Worm (Caenorhabditis elegans) whole organism, late embryonic: ENCODE data around the gene nhr-167.

Experiments
- ahr-1 ChIP-seq: sonication (generic microtip); optimal IDR thresholded peaks from 2 replicates; lab custom pipeline; 2016; ENCODE audit warnings: missing genetic modification characterization, missing compliant biosample characterization
- ceh-19 ChIP-seq: fragments of 200-800 bp; sonication (Bioruptor generic); optimal IDR thresholded peaks from 2 replicates; lab custom pipeline; 2018; ENCODE audit warnings: mild to moderate bottlenecking, missing genetic modification characterization, missing compliant biosample characterization
- elt-2 ChIP-seq: sonication (generic microtip); optimal IDR thresholded peaks from 2 replicates; lab custom pipeline; 2016; ENCODE audit warnings: missing genetic modification reagents, missing genetic modification characterization, missing compliant biosample characterization
- fax-1 ChIP-seq: sonication (generic microtip); optimal IDR thresholded peaks from 2 replicates; lab custom pipeline; 2016; ENCODE audit warnings: missing genotype, missing genetic modification characterization, missing compliant biosample characterization
- fkh-10 ChIP-seq: fragments of 150-350 bp; optimal IDR thresholded peaks from 2 replicates; lab custom pipeline; 2014; ENCODE audit warnings: missing biosample characterization, missing genetic modification reagents, missing genetic modification characterization
- hlh-30 ChIP-seq: sonication (generic microtip); optimal IDR thresholded peaks from 2 replicates; lab custom pipeline; 2017; ENCODE audit warnings: antibody characterized with exemption, missing genetic modification characterization, missing compliant biosample characterization; ENCODE audit not compliant: insufficient read depth
- hlh-6 ChIP-seq: sonication (generic microtip); optimal IDR thresholded peaks from 2 replicates; lab custom pipeline; 2016; ENCODE audit warnings: missing genotype, missing genetic modification characterization, missing compliant biosample characterization
- nhr-11 ChIP-seq: fragments of 150-350 bp; optimal IDR thresholded peaks from 2 replicates; lab custom pipeline; 2014; ENCODE audit warnings: missing biosample characterization, missing genetic modification characterization
- pat-9 ChIP-seq: fragments of 200-800 bp; sonication (Bioruptor generic); optimal IDR thresholded peaks from 2 replicates; lab custom pipeline; 2018; ENCODE audit warnings: mild to moderate bottlenecking, missing genetic modification characterization, moderate library complexity, missing compliant biosample characterization
- ref-2 ChIP-seq: sonication (generic microtip); optimal IDR thresholded peaks from 2 replicates; lab custom pipeline; 2016; ENCODE audit warnings: missing genetic modification characterization, missing compliant biosample characterization
- sox-4 ChIP-seq: sonication (generic microtip); optimal IDR thresholded peaks from 2 replicates; lab custom pipeline; 2017; ENCODE audit warnings: mild to moderate bottlenecking, missing genetic modification characterization, inconsistent platforms, missing compliant biosample characterization
- tbx-2 ChIP-seq: sonication (generic microtip); optimal IDR thresholded peaks from 2 replicates; lab custom pipeline; 2016; ENCODE audit warnings: missing genetic modification characterization, missing compliant biosample characterization

DNA sequence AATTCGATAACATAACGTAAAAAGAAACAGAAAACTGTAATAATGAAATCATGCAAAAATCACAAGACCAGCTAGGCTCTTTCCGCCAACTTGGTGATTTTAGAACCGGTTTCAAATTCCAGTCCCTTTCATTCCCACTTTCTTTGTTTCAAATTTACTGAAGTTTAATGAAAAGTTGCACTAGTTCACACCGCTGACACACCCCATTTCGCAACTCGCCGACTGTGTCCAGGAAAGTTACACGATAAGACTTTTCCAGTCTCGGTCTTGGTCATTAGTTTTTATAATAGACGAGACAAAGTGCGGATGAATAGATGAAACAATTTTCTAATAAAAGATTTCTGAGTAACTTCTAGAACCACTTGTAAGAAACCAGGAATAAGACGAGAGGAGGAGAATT lies 22.1 kb upstream of the nhr-167 start:
- TF ChIP-seq pat-9 (tag; lab: Kevin White, UChicago), result no peak
- TF ChIP-seq fax-1 (tag; lab: Kevin White, UChicago), result no peak
- no peak for TF ChIP-seq ahr-1 (tag; lab: Kevin White, UChicago)
- no peak for TF ChIP-seq ref-2 (tag; lab: Kevin White, UChicago)
- no peak for TF ChIP-seq ceh-19 (GFP tag; lab: Kevin White, UChicago)
- no peak for TF ChIP-seq sox-4 (tag; lab: Kevin White, UChicago)
- no peak for TF ChIP-seq nhr-11 (tag; lab: Kevin White, UChicago)
- no peak for TF ChIP-seq hlh-30 (tag; lab: Kevin White, UChicago)
- TF ChIP-seq hlh-6 (tag; lab: Kevin White, UChicago), result no peak
- TF ChIP-seq tbx-2 (tag; lab: Kevin White, UChicago), result no peak
- TF ChIP-seq fkh-10, result no peak
- TF ChIP-seq elt-2 (tag; lab: Kevin White, UChicago), result no peak
